Fruit fly (Drosophila melanogaster): ENCODE results near the gene CG7110.

The CG7110 gene

DNA sequence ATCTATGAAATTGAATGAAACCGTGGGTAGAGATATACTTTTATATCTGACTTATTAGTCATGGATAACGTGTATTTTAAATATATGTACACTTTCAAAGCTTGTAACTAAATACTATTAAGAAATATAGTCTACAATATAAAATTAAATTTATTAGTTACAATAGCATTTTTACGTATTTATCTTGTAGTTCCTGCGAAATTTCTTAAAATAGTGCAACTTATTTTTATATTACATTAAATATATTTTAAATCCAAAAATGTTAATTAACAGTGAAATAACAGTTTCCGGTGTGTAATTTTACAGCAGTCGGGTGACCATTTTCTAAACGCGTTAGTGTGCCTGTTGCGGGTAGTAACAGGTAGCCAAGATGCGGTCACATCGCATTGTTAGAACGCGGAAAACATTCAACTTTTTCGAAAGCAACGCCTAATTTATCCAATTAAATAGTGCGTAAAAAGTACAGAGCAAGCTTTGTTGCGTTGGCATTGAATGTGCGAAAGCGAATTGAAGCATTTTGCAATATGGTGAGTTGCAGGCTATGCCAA lies at the start of gene CG7110, which contains the start of gene CG10859 (continued):
- TF ChIP-seq CG7372 (GFP tag; IDR thresholded peaks at IDR 0.05): no peak
- TF ChIP-seq cato (GFP tag; optimal IDR thresholded peaks at IDR 0.05; ENCODE audit: borderline replicate concordance): no peak
- no peak for TF ChIP-seq CG11560 (tag; IDR thresholded peaks at IDR 0.05)
- peak; percentile 56 for TF ChIP-seq CG17912 (GFP tag; optimal IDR thresholded peaks at IDR 0.05)
- TF ChIP-seq CG1603 (tag; optimal IDR thresholded peaks at IDR 0.05): peak; percentile 81
- no peak for TF ChIP-seq CG31224 (GFP tag; IDR thresholded peaks at IDR 0.05)
- TF ChIP-seq ewg (GFP tag; optimal IDR thresholded peaks at IDR 0.05): peak; percentile 29
- peak; percentile 43 for TF ChIP-seq CG18599 (GFP tag; optimal IDR thresholded peaks at IDR 0.05)
- TF ChIP-seq CG12104 (GFP tag; optimal IDR thresholded peaks at IDR 0.05): peak; percentile 41
- TF ChIP-seq CG15479 (GFP tag; optimal IDR thresholded peaks at IDR 0.05): no peak
- no peak for TF ChIP-seq crp (GFP tag; optimal IDR thresholded peaks at IDR 0.05)
- peak; percentile 86 for TF ChIP-seq gfzf (GFP tag; optimal IDR thresholded peaks at IDR 0.05)
- TF ChIP-seq CG12659 (GFP tag; optimal IDR thresholded peaks at IDR 0.05): peak; percentile 80
- no peak for TF ChIP-seq nerfin-2 (GFP tag; IDR thresholded peaks at IDR 0.05; ENCODE audit: partially characterized antibody)
- no peak for TF ChIP-seq cas (GFP tag; IDR thresholded peaks at IDR 0.05)
- TF ChIP-seq gem (tag; optimal IDR thresholded peaks at IDR 0.05): peak; percentile 25
- TF ChIP-seq mld (GFP tag; IDR thresholded peaks at IDR 0.05; ENCODE audit: partially characterized antibody): no peak
- TF ChIP-seq CG6689 (GFP tag; IDR thresholded peaks at IDR 0.05): no peak
- TF ChIP-seq CG17361 (GFP tag; IDR thresholded peaks at IDR 0.05): peak; percentile 38; the same call in 2 of the 3 replicates
- TF ChIP-seq PHDP (tag; optimal IDR thresholded peaks at IDR 0.05): peak; percentile 68
- no peak for TF ChIP-seq ind (GFP tag; optimal IDR thresholded peaks at IDR 0.05)
- no peak for TF ChIP-seq jigr1 (GFP tag; IDR thresholded peaks at IDR 0.05)
- no peak for TF ChIP-seq CG6791 (GFP tag; IDR thresholded peaks at IDR 0.05; ENCODE audit: partially characterized antibody)
- no peak for TF ChIP-seq CG2199 (GFP tag; IDR thresholded peaks at IDR 0.05)
- TF ChIP-seq CTCF (GFP tag; optimal IDR thresholded peaks at IDR 0.05): no peak
- TF ChIP-seq CG10147 (GFP tag; optimal IDR thresholded peaks at IDR 0.05): peak; percentile 37
- no peak for TF ChIP-seq ERR (GFP tag; optimal IDR thresholded peaks at IDR 0.05)
- TF ChIP-seq tna (GFP tag; IDR thresholded peaks at IDR 0.05; ENCODE audit: partially characterized antibody): no peak
- no peak for TF ChIP-seq CG6654 (GFP tag; optimal IDR thresholded peaks at IDR 0.05)
- TF ChIP-seq CG3847 (GFP tag; IDR thresholded peaks at IDR 0.05): peak; percentile 54; the same call in 1 of the 2 replicates
- peak; percentile 60 for TF ChIP-seq odd (GFP tag; optimal IDR thresholded peaks at IDR 0.05)
- no peak for TF ChIP-seq CG3163 (GFP tag; optimal IDR thresholded peaks at IDR 0.05)
- peak; percentile 66 for TF ChIP-seq Hmr (GFP tag; optimal IDR thresholded peaks at IDR 0.05)
- no peak for TF ChIP-seq Neu2 (GFP tag; optimal IDR thresholded peaks at IDR 0.05; ENCODE audit: borderline replicate concordance)
- peak; percentile 31 for TF ChIP-seq BtbVII (GFP tag; optimal IDR thresholded peaks at IDR 0.05)
- no peak for TF ChIP-seq CG10462 (GFP tag; optimal IDR thresholded peaks at IDR 0.05)
- no peak for TF ChIP-seq bigmax (GFP tag; optimal IDR thresholded peaks at IDR 0.05)
- TF ChIP-seq Antp (GFP tag; optimal IDR thresholded peaks at IDR 0.05): no peak
- TF ChIP-seq danr (GFP tag; IDR thresholded peaks at IDR 0.05): no peak
- 0 out of 3 replicates have a peak, but pooled peaks have one; percentile 16 for TF ChIP-seq row (GFP tag; IDR thresholded peaks at IDR 0.05)
- no peak for TF ChIP-seq Dek (tag; optimal IDR thresholded peaks at IDR 0.05)
- no peak for TF ChIP-seq CG7556 (GFP tag; optimal IDR thresholded peaks at IDR 0.05)
- TF ChIP-seq Opbp (GFP tag; IDR thresholded peaks at IDR 0.05; ENCODE audit: partially characterized antibody): no peak
- no peak for TF ChIP-seq CG10366 (GFP tag; IDR thresholded peaks at IDR 0.05)
- TF ChIP-seq Bgb (GFP tag; IDR thresholded peaks at IDR 0.05; ENCODE audit: partially characterized antibody): peak; percentile 29; the same call in 1 of the 2 replicates
- TF ChIP-seq dysf (GFP tag; IDR thresholded peaks at IDR 0.05): no peak
- no peak for TF ChIP-seq wdn (GFP tag; IDR thresholded peaks at IDR 0.05)
- TF ChIP-seq Hr3 (GFP tag; optimal IDR thresholded peaks at IDR 0.05): no peak
- no peak for TF ChIP-seq sc (optimal IDR thresholded peaks at IDR 0.05)
- peak; percentile 7 for TF ChIP-seq sc (GFP tag; optimal IDR thresholded peaks at IDR 0.05)
- no peak for TF ChIP-seq Tbp (GFP tag; optimal IDR thresholded peaks at IDR 0.05)
